Comparison of ENCODE assay signal across 1 fruit fly cellular context in genomic region chr3R:22080161-22080560, dm6.
TF ChIP-seq lines count a peak whose summit lies in the region.

TSS of gene CG13408 (plus strand) at chr3R:22080382.

TF ChIP-seq in whole organism, embryonic, 481 proteins besides CTCF, POLR2A, EP300 and RAD21 (continued from another document):
- TF ChIP-seq dmrt11E (tag; optimal IDR thresholded peaks at IDR 0.05; lab: Kevin White, UChicago), result no peak
TF ChIP-seq in whole organism, embryonic: peak in this region for 9.
